Fruit fly (Drosophila melanogaster): Measurements from ENCODE around the gene CRMP.

CRMP gene

dm6 chr3R:5551593-5551992 is 19.3 kb upstream of the CRMP start:
- TF ChIP-seq CG13204 (GFP tag; optimal IDR thresholded peaks at IDR 0.05), result no peak
- TF ChIP-seq Pif1A (GFP tag; optimal IDR thresholded peaks at IDR 0.05), result no peak
- no peak for TF ChIP-seq CG9948 (tag; optimal IDR thresholded peaks at IDR 0.05)
- no peak for TF ChIP-seq CG8159 (tag; optimal IDR thresholded peaks at IDR 0.05)
- no peak for TF ChIP-seq CG15710 (tag; optimal IDR thresholded peaks at IDR 0.05)
- TF ChIP-seq D1 (tag; optimal IDR thresholded peaks at IDR 0.05), result no peak
- TF ChIP-seq rn (GFP tag; IDR thresholded peaks at IDR 0.05), result no peak
- TF ChIP-seq CG10348 (GFP tag; IDR thresholded peaks at IDR 0.05), result no peak
- TF ChIP-seq CG8301 (tag; optimal IDR thresholded peaks at IDR 0.05), result no peak
- TF ChIP-seq gl (tag; optimal IDR thresholded peaks at IDR 0.05), result no peak
- TF ChIP-seq EcR (GFP tag; optimal IDR thresholded peaks at IDR 0.05), result no peak
- no peak for TF ChIP-seq CG12605 (GFP tag; IDR thresholded peaks at IDR 0.05)
- TF ChIP-seq CG34367 (tag; optimal IDR thresholded peaks at IDR 0.05), result no peak
- no peak for TF ChIP-seq CG14655 (GFP tag; optimal IDR thresholded peaks at IDR 0.05)
- no peak for TF ChIP-seq CG17806 (tag; optimal IDR thresholded peaks at IDR 0.05)
- no peak for TF ChIP-seq fd96Ca (GFP tag; IDR thresholded peaks at IDR 0.05)
- TF ChIP-seq Pif1B (GFP tag; optimal IDR thresholded peaks at IDR 0.05), result no peak
- TF ChIP-seq CG32121 (GFP tag; IDR thresholded peaks at IDR 0.05), result no peak
- no peak for TF ChIP-seq Snoo (tag; optimal IDR thresholded peaks at IDR 0.05)

dm6 chr3R:5554082-5554481 is 16.8 kb upstream of the CRMP start, which contains the start of gene Pcmt:
TSS of gene Pcmt (minus strand) at chr3R:5554316.
- TF ChIP-seq CG13204 (GFP tag; optimal IDR thresholded peaks at IDR 0.05) (no peak), CG12605 (GFP tag; IDR thresholded peaks at IDR 0.05) (no peak), CG9948 (tag; optimal IDR thresholded peaks at IDR 0.05) (no peak), CG8159 (tag; optimal IDR thresholded peaks at IDR 0.05) (no peak), CG32121 (GFP tag; IDR thresholded peaks at IDR 0.05) (no peak), CG34367 (tag; optimal IDR thresholded peaks at IDR 0.05) (no peak), D1 (tag; optimal IDR thresholded peaks at IDR 0.05) (no peak), Ets98B (GFP tag; IDR thresholded peaks at IDR 0.05) (no peak), CG17806 (tag; optimal IDR thresholded peaks at IDR 0.05) (no peak), gl (tag; optimal IDR thresholded peaks at IDR 0.05) (no peak), Pif1A (GFP tag; optimal IDR thresholded peaks at IDR 0.05) (no peak), CG14655 (GFP tag; optimal IDR thresholded peaks at IDR 0.05) (no peak), Pif1B (GFP tag; optimal IDR thresholded peaks at IDR 0.05) (no peak), Snoo (tag; optimal IDR thresholded peaks at IDR 0.05) (no peak), CG15710 (tag; optimal IDR thresholded peaks at IDR 0.05) (no peak), EcR (GFP tag; optimal IDR thresholded peaks at IDR 0.05) (no peak), CG10348 (GFP tag; IDR thresholded peaks at IDR 0.05) (no peak), CG4496 (GFP tag; IDR thresholded peaks at IDR 0.05) (no peak), CG8301 (tag; optimal IDR thresholded peaks at IDR 0.05) (no peak)

- TF ChIP-seq CG8159 (tag; optimal IDR thresholded peaks at IDR 0.05), result no peak
- 0 out of 3 replicates have a peak, but pooled peaks have one; percentile 21 for TF ChIP-seq CG4496 (GFP tag; IDR thresholded peaks at IDR 0.05)
Observed at dm6 chr3R:5554852-5555251, 16.1 kb upstream of the CRMP start, which contains the start of gene Snm1. TSS of gene Snm1 (plus strand) at chr3R:5555084.

dm6 chr3R:5562956-5563355 is 8.0 kb upstream of the CRMP start:
- TF ChIP-seq CG9948 (tag; optimal IDR thresholded peaks at IDR 0.05) (no peak), Snoo (tag; optimal IDR thresholded peaks at IDR 0.05) (no peak), CG8159 (tag; optimal IDR thresholded peaks at IDR 0.05) (no peak), CG15710 (tag; optimal IDR thresholded peaks at IDR 0.05) (no peak), CG32121 (GFP tag; IDR thresholded peaks at IDR 0.05) (no peak), gl (tag; optimal IDR thresholded peaks at IDR 0.05) (no peak), CG13204 (GFP tag; optimal IDR thresholded peaks at IDR 0.05) (no peak), CG4496 (GFP tag; IDR thresholded peaks at IDR 0.05) (no peak), CG34367 (tag; optimal IDR thresholded peaks at IDR 0.05) (no peak), fd96Ca (GFP tag; IDR thresholded peaks at IDR 0.05) (no peak)

- no peak for TF ChIP-seq CG32121 (GFP tag; IDR thresholded peaks at IDR 0.05)
- no peak for TF ChIP-seq Pif1A (GFP tag; optimal IDR thresholded peaks at IDR 0.05)
- TF ChIP-seq Snoo (tag; optimal IDR thresholded peaks at IDR 0.05), result no peak
- TF ChIP-seq CG9948 (tag; optimal IDR thresholded peaks at IDR 0.05), result no peak
- no peak for TF ChIP-seq fd96Ca (GFP tag; IDR thresholded peaks at IDR 0.05)
- no peak for TF ChIP-seq CG4496 (GFP tag; IDR thresholded peaks at IDR 0.05)
- TF ChIP-seq CG13204 (GFP tag; optimal IDR thresholded peaks at IDR 0.05), result no peak
- TF ChIP-seq CG34367 (tag; optimal IDR thresholded peaks at IDR 0.05), result no peak
- TF ChIP-seq rn (GFP tag; IDR thresholded peaks at IDR 0.05), result no peak
- no peak for TF ChIP-seq D1 (tag; optimal IDR thresholded peaks at IDR 0.05)
- TF ChIP-seq gl (tag; optimal IDR thresholded peaks at IDR 0.05), result no peak
- no peak for TF ChIP-seq CG15710 (tag; optimal IDR thresholded peaks at IDR 0.05)
- no peak for TF ChIP-seq CG8301 (tag; optimal IDR thresholded peaks at IDR 0.05)
- no peak for TF ChIP-seq CG17806 (tag; optimal IDR thresholded peaks at IDR 0.05)
- TF ChIP-seq EcR (GFP tag; optimal IDR thresholded peaks at IDR 0.05), result no peak
- no peak for TF ChIP-seq CG10348 (GFP tag; IDR thresholded peaks at IDR 0.05)
- TF ChIP-seq Pif1B (GFP tag; optimal IDR thresholded peaks at IDR 0.05), result no peak
- no peak for TF ChIP-seq CG12605 (GFP tag; IDR thresholded peaks at IDR 0.05)
- no peak for TF ChIP-seq Ets98B (GFP tag; IDR thresholded peaks at IDR 0.05)
- no peak for TF ChIP-seq CG8159 (tag; optimal IDR thresholded peaks at IDR 0.05)
Observed at dm6 chr3R:5563420-5563819, 7.5 kb upstream of the CRMP start, which contains the start of gene Pi4KIIalpha. TSS of gene Pi4KIIalpha (minus strand) at chr3R:5563652.

- TF ChIP-seq Ets98B (GFP tag; IDR thresholded peaks at IDR 0.05), result no peak
- TF ChIP-seq gl (tag; optimal IDR thresholded peaks at IDR 0.05), result no peak
- no peak for TF ChIP-seq rn (GFP tag; IDR thresholded peaks at IDR 0.05)
Observed at dm6 chr3R:5564775-5565190, 6.1 kb upstream of the CRMP start, which contains the start of the genes CG14671 and CG12746. TSS of gene CG14671 (minus strand) at chr3R:5564815. TSS of gene CG12746 (plus strand) at chr3R:5564865.

All from whole organism, pupa.